Fruit fly (Drosophila melanogaster): ENCODE measurements around the gene CG5938.

DNA sequence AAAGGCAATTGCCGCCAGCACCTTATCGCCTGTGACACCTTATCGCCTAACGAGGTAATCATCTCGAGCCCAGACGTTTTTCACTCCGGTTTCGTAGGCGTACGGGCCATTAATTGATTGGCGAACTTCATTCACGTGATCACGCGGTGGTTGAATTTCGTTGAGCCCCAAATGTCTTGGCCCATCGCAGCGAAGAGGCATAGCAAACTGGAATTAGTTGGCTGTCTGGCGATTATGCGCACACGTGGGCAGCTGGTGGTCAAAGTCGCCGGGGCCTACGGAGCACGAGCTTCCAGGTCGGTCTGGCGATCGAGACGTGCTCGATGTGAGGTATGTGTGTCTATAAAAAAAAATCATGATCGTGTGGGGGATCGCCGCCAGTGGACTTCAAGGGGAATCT lies 18.5 kb downstream of the CG5938 start:
- TF ChIP-seq CG17806 (tag; optimal IDR thresholded peaks at IDR 0.05) (no peak), CG32121 (GFP tag; IDR thresholded peaks at IDR 0.05) (no peak), CG8301 (tag; optimal IDR thresholded peaks at IDR 0.05) (no peak), D1 (tag; optimal IDR thresholded peaks at IDR 0.05) (no peak), CG14655 (GFP tag; optimal IDR thresholded peaks at IDR 0.05) (no peak), EcR (GFP tag; optimal IDR thresholded peaks at IDR 0.05) (no peak), Pif1A (GFP tag; optimal IDR thresholded peaks at IDR 0.05) (no peak), fd96Ca (GFP tag; IDR thresholded peaks at IDR 0.05) (no peak), CG10348 (GFP tag; IDR thresholded peaks at IDR 0.05) (no peak)
